Fruit fly (Drosophila melanogaster) whole organism, embryonic: ENCODE measurements around the gene Ac76E.

Experiments
- Bgb ChIP-seq: fragments of 200-800 bp; sonication (Bioruptor generic); IDR thresholded peaks from 2 replicates; pipeline ENCODE4 v1.3.6; 2022; ENCODE audit warnings: missing biosample characterization, missing genetic modification characterization; ENCODE audit not compliant: partially characterized antibody
- CG10654 ChIP-seq: fragments of 200-800 bp; sonication (Bioruptor generic); optimal IDR thresholded peaks from 2 replicates; lab custom pipeline; 2016; ENCODE audit warnings: missing biosample characterization, missing genetic modification characterization
- CG11093 ChIP-seq: fragments of 200-800 bp; sonication (Bioruptor generic); IDR thresholded peaks from 3 replicates; pipeline ENCODE4 v1.3.6; 2022; ENCODE audit warnings: missing biosample characterization, missing genetic modification characterization
- CG11560 ChIP-seq: fragments of 200-800 bp; sonication (Bioruptor generic); IDR thresholded peaks from 3 replicates; pipeline ENCODE4 v1.3.6; 2022; ENCODE audit warnings: missing biosample characterization, missing genetic modification characterization
- CG11696 ChIP-seq: fragments of 200-800 bp; sonication (Bioruptor generic); IDR thresholded peaks from 2 replicates; pipeline ENCODE4 v1.3.6; 2022; ENCODE audit warnings: missing biosample characterization, missing genetic modification characterization
- CG12104 ChIP-seq: fragments of 200-800 bp; sonication (Bioruptor generic); optimal IDR thresholded peaks from 3 replicates; lab custom pipeline; 2016; ENCODE audit warnings: missing biosample characterization, missing genetic modification characterization
- CG12219 ChIP-seq: fragments of 200-800 bp; sonication (Bioruptor generic); optimal IDR thresholded peaks from 3 replicates; lab custom pipeline; 2018; ENCODE audit warnings: missing biosample characterization, mild to moderate bottlenecking, missing genetic modification characterization
- CG12942 ChIP-seq: fragments of 200-800 bp; sonication (Bioruptor generic); optimal IDR thresholded peaks from 3 replicates; lab custom pipeline; 2016; ENCODE audit warnings: missing biosample characterization, missing genetic modification characterization
- CG13624 ChIP-seq: fragments of 200-800 bp; sonication (Bioruptor generic); optimal IDR thresholded peaks from 2 replicates; lab custom pipeline; 2016; ENCODE audit warnings: missing biosample characterization, missing genetic modification characterization
- CG15073 ChIP-seq: fragments of 200-800 bp; sonication (Bioruptor generic); optimal IDR thresholded peaks from 2 replicates; lab custom pipeline; 2016; ENCODE audit warnings: missing biosample characterization, missing genetic modification characterization
- CG16779 ChIP-seq: fragments of 200-800 bp; sonication (Bioruptor generic); IDR thresholded peaks from 2 replicates; pipeline ENCODE4 v1.3.6; 2022; ENCODE audit warnings: missing biosample characterization, missing genetic modification characterization
- CG16863 ChIP-seq: fragments of 200-800 bp; sonication (Bioruptor generic); optimal IDR thresholded peaks from 3 replicates; lab custom pipeline; 2016; ENCODE audit warnings: missing biosample characterization, missing genetic modification characterization
- CG17361 ChIP-seq: fragments of 200-800 bp; sonication (Bioruptor generic); IDR thresholded peaks from 3 replicates; pipeline ENCODE4 v1.3.6; 2022; ENCODE audit warnings: missing biosample characterization, missing genetic modification characterization
- CG30403 ChIP-seq: fragments of 200-800 bp; sonication (Bioruptor generic); optimal IDR thresholded peaks from 3 replicates; lab custom pipeline; 2016; ENCODE audit warnings: missing biosample characterization, missing genetic modification characterization
- CG3065 ChIP-seq: fragments of 200-800 bp; sonication (Bioruptor generic); optimal IDR thresholded peaks from 2 replicates; lab custom pipeline; 2016; ENCODE audit warnings: missing biosample characterization, missing genetic modification characterization
- CG31441 ChIP-seq: fragments of 200-800 bp; sonication (Bioruptor generic); IDR thresholded peaks from 2 replicates; pipeline ENCODE4 v1.3.6; 2022; ENCODE audit warnings: missing biosample characterization, missing genetic modification characterization
- CG32772 ChIP-seq: fragments of 200-800 bp; sonication (Bioruptor generic); IDR thresholded peaks from 2 replicates; pipeline ENCODE4 v1.3.6; 2022; ENCODE audit warnings: missing biosample characterization, missing genetic modification characterization
- CG42726 ChIP-seq: fragments of 200-800 bp; sonication (Bioruptor generic); IDR thresholded peaks from 2 replicates; pipeline ENCODE4 v1.3.6; 2022; ENCODE audit warnings: missing biosample characterization, missing genetic modification characterization; ENCODE audit not compliant: partially characterized antibody
- CG7556 ChIP-seq: fragments of 200-800 bp; sonication (Bioruptor generic); optimal IDR thresholded peaks from 2 replicates; lab custom pipeline; 2017; ENCODE audit warnings: missing biosample characterization, mild to moderate bottlenecking, missing genetic modification characterization
- CG7786 ChIP-seq: fragments of 200-800 bp; sonication (Bioruptor generic); optimal IDR thresholded peaks from 2 replicates; lab custom pipeline; 2016; ENCODE audit warnings: missing biosample characterization, missing genetic modification characterization
- CG9437 ChIP-seq: fragments of 200-800 bp; sonication (Bioruptor generic); optimal IDR thresholded peaks from 2 replicates; lab custom pipeline; 2018; ENCODE audit warnings: missing biosample characterization, mild to moderate bottlenecking, missing genetic modification characterization
- D19A ChIP-seq: fragments of 200-800 bp; optimal IDR thresholded peaks from 3 replicates; lab custom pipeline; 2019; ENCODE audit warnings: missing biosample characterization, mild to moderate bottlenecking, missing genetic modification characterization, moderate library complexity
- Elba2 ChIP-seq: fragments of 200-800 bp; sonication (Bioruptor generic); optimal IDR thresholded peaks from 3 replicates; lab custom pipeline; 2016; ENCODE audit warnings: missing biosample characterization, missing genetic modification characterization
- Fer1 ChIP-seq: fragments of 200-800 bp; sonication (Bioruptor generic); optimal IDR thresholded peaks from 2 replicates; lab custom pipeline; 2017; ENCODE audit warnings: missing biosample characterization, mild to moderate bottlenecking, missing genetic modification characterization
- Gsc ChIP-seq: fragments of 200-800 bp; sonication (Bioruptor generic); IDR thresholded peaks from 2 replicates; pipeline ENCODE4 v1.3.6; 2022; ENCODE audit warnings: missing biosample characterization, missing genetic modification characterization
- Gug ChIP-seq: fragments of 200-800 bp; sonication (Bioruptor generic); IDR thresholded peaks from 4 replicates; pipeline ENCODE4 v1.3.6; 2022; ENCODE audit warnings: missing biosample characterization, missing genetic modification characterization
- HHEX ChIP-seq: fragments of 200-800 bp; sonication (Bioruptor generic); optimal IDR thresholded peaks from 3 replicates; lab custom pipeline; 2017; ENCODE audit warnings: missing biosample characterization, mild to moderate bottlenecking, missing genetic modification characterization, missing genetic modification reagents
- HmgZ ChIP-seq: fragments of 200-800 bp; sonication (Bioruptor generic); optimal IDR thresholded peaks from 2 replicates; lab custom pipeline; 2018; ENCODE audit warnings: missing biosample characterization, mild to moderate bottlenecking, missing genetic modification characterization
- Mes4 ChIP-seq: fragments of 200-800 bp; sonication (Bioruptor generic); optimal IDR thresholded peaks from 2 replicates; lab custom pipeline; 2016; ENCODE audit warnings: missing biosample characterization, missing genetic modification characterization
- NfI ChIP-seq: fragments of 200-800 bp; sonication (Bioruptor generic); optimal IDR thresholded peaks from 3 replicates; lab custom pipeline; 2018; ENCODE audit warnings: missing biosample characterization, mild to moderate bottlenecking, missing genetic modification characterization, moderate library complexity
- Opbp ChIP-seq: fragments of 200-800 bp; sonication (Bioruptor generic); IDR thresholded peaks from 3 replicates; pipeline ENCODE4 v1.3.6; 2022; ENCODE audit warnings: missing biosample characterization, missing genetic modification characterization; ENCODE audit not compliant: partially characterized antibody
- Optix ChIP-seq: fragments of 200-800 bp; sonication (Bioruptor generic); IDR thresholded peaks from 3 replicates; pipeline ENCODE4 v1.3.6; 2022; ENCODE audit warnings: missing biosample characterization, missing genetic modification characterization
- Sin3A ChIP-seq: fragments of >200 bp; optimal IDR thresholded peaks from 2 replicates; lab custom pipeline; 2018
- Sry-β ChIP-seq: fragments of 200-800 bp; sonication (Bioruptor generic); optimal IDR thresholded peaks from 2 replicates; lab custom pipeline; 2018; ENCODE audit warnings: missing biosample characterization, mild to moderate bottlenecking, missing genetic modification characterization, moderate library complexity
- abd-A ChIP-seq: fragments of 200-800 bp; sonication (Bioruptor generic); optimal IDR thresholded peaks from 3 replicates; lab custom pipeline; 2019; ENCODE audit warnings: missing biosample characterization, mild to moderate bottlenecking, missing genetic modification characterization, moderate library complexity
- chn ChIP-seq: fragments of 200-800 bp; sonication (Bioruptor generic); optimal IDR thresholded peaks from 2 replicates; lab custom pipeline; 2016; ENCODE audit warnings: missing biosample characterization, missing genetic modification characterization
- dpn ChIP-seq, 2 experiments: fragments of 200-800 bp; sonication (Bioruptor generic); optimal IDR thresholded peaks; 3 replicates each; lab custom pipeline; 2016; ENCODE audit warnings: missing biosample characterization in 2 of 2, missing genetic modification characterization in 2 of 2
- dysf ChIP-seq: fragments of 200-800 bp; sonication (Bioruptor generic); IDR thresholded peaks from 3 replicates; pipeline ENCODE4 v1.3.6; 2022; ENCODE audit warnings: missing biosample characterization, missing genetic modification characterization
- fd96Cb ChIP-seq: fragments of 200-800 bp; sonication (Bioruptor generic); optimal IDR thresholded peaks from 2 replicates; lab custom pipeline; 2018; ENCODE audit warnings: missing biosample characterization, mild to moderate bottlenecking, missing genetic modification characterization, moderate library complexity
- gcm ChIP-seq: fragments of 200-800 bp; sonication (Bioruptor generic); optimal IDR thresholded peaks from 2 replicates; lab custom pipeline; 2019; ENCODE audit warnings: missing biosample characterization, mild to moderate bottlenecking, missing genetic modification characterization, moderate library complexity
- gt ChIP-seq: fragments of 200-800 bp; sonication (Bioruptor generic); IDR thresholded peaks from 2 replicates; pipeline ENCODE4 v1.3.6; 2022; ENCODE audit warnings: missing biosample characterization, missing genetic modification characterization
- insv ChIP-seq, 2 experiments: fragments of 200-800 bp; sonication (Bioruptor generic); optimal IDR thresholded peaks; 3 replicates each; lab custom pipeline; 2016 to 2018; ENCODE audit warnings: missing biosample characterization in 2 of 2, missing genetic modification characterization in 2 of 2
- ken ChIP-seq: fragments of 200-800 bp; sonication (Bioruptor generic); IDR thresholded peaks from 3 replicates; pipeline ENCODE4 v1.3.6; 2022; ENCODE audit warnings: missing biosample characterization, missing genetic modification characterization
- lilli ChIP-seq: fragments of 200-800 bp; sonication (Bioruptor generic); optimal IDR thresholded peaks from 3 replicates; lab custom pipeline; 2016; ENCODE audit warnings: missing biosample characterization, missing genetic modification characterization
- row ChIP-seq: fragments of 200-800 bp; sonication (Bioruptor generic); IDR thresholded peaks from 3 replicates; pipeline ENCODE4 v1.3.6; 2022; ENCODE audit warnings: missing biosample characterization, missing genetic modification characterization
- schlank ChIP-seq: fragments of 200-800 bp; sonication (Bioruptor generic); optimal IDR thresholded peaks from 2 replicates; lab custom pipeline; 2018; ENCODE audit warnings: missing biosample characterization, mild to moderate bottlenecking, missing genetic modification characterization
- sisA ChIP-seq: fragments of 200-800 bp; sonication (Bioruptor generic); IDR thresholded peaks from 2 replicates; pipeline ENCODE4 v1.3.6; 2022; ENCODE audit warnings: missing biosample characterization, missing genetic modification characterization
- tll ChIP-seq, 2 experiments: fragments of 200-800 bp in 1 of 2; fragments of >200 bp in 1 of 2; sonication (Bioruptor generic) in 1 of 2; optimal IDR thresholded peaks; 2 replicates each; lab custom pipeline; 2017 to 2019; ENCODE audit warnings: missing biosample characterization in 2 of 2, missing genetic modification characterization in 2 of 2, mild to moderate bottlenecking in 1 of 2, moderate library complexity in 1 of 2
- zen ChIP-seq: fragments of 200-800 bp; sonication (Bioruptor generic); optimal IDR thresholded peaks from 3 replicates; lab custom pipeline; 2018; ENCODE audit warnings: missing biosample characterization, mild to moderate bottlenecking, missing genetic modification characterization, moderate library complexity

The Ac76E gene

dm6 chr3L:19922833-19923745 is 16.0 kb upstream of the Ac76E start, which contains the start of gene Pfdn6 (continued):
- TF ChIP-seq CG12219 (GFP tag; lab: Kevin White, UChicago): no peak
- TF ChIP-seq HHEX (GFP tag; lab: Kevin White, UChicago): peak; percentile 63
- TF ChIP-seq NfI (GFP tag; lab: Kevin White, UChicago): peak; percentile 80
- TF ChIP-seq HmgZ (tag; lab: Kevin White, UChicago): peak; percentile 55
- TF ChIP-seq fd96Cb (tag; lab: Kevin White, UChicago): peak; percentile 67
- TF ChIP-seq schlank: peak; percentile 45
- no peak for TF ChIP-seq CG15073
- TF ChIP-seq Optix (GFP tag; lab: Robert Waterston, UW): peak; percentile 89
- TF ChIP-seq CG31441 (GFP tag; lab: Robert Waterston, UW): peak; percentile 71
- TF ChIP-seq CG12942: peak; percentile 63
- peak; percentile 72 for TF ChIP-seq CG12104 (GFP tag; lab: Kevin White, UChicago)
- TF ChIP-seq CG16863 (GFP tag; lab: Kevin White, UChicago): peak; percentile 71
- peak; percentile 72; the same call in 2 of the 3 replicates for TF ChIP-seq CG11093
- peak; percentile 91 for TF ChIP-seq ken
- TF ChIP-seq zen (tag; lab: Kevin White, UChicago): peak; percentile 89
- peak in 1 of 2 experiments; percentile 68 for TF ChIP-seq insv (GFP tag; optimal IDR thresholded peaks at IDR 0.05; lab: Kevin White, UChicago)
- peak; percentile 47 for TF ChIP-seq Fer1 (GFP tag; lab: Kevin White, UChicago)
- no peak for TF ChIP-seq CG11560 (tag; lab: Robert Waterston, UW)
- TF ChIP-seq gcm (GFP tag; lab: Kevin White, UChicago): peak; percentile 7
- peak; percentile 90 for TF ChIP-seq CG30403 (GFP tag; lab: Kevin White, UChicago)
- TF ChIP-seq CG42726 (GFP tag; lab: Robert Waterston, UW): 0 out of 2 replicates have a peak, but pooled peaks have one; percentile 8
- peak; percentile 73 for TF ChIP-seq Bgb (GFP tag; lab: Robert Waterston, UW)
- TF ChIP-seq Mes4 (GFP tag; lab: Kevin White, UChicago): peak; percentile 42
- peak; percentile 80 for TF ChIP-seq lilli (GFP tag; lab: Kevin White, UChicago)
- peak; percentile 66 for TF ChIP-seq CG9437 (GFP tag; lab: Kevin White, UChicago)
- peak; percentile 72 for TF ChIP-seq CG13624 (GFP tag; lab: Kevin White, UChicago)
- TF ChIP-seq CG11696 (GFP tag; lab: Robert Waterston, UW): peak; percentile 42; the same call in 1 of the 2 replicates
- peak; percentile 94 for TF ChIP-seq Sin3A
- TF ChIP-seq CG16779: no peak
- peak; percentile 25 for TF ChIP-seq CG3065 (GFP tag; lab: Kevin White, UChicago)
- peak; percentile 54 to 85 for TF ChIP-seq dpn (GFP tag; optimal IDR thresholded peaks at IDR 0.05; lab: Kevin White, UChicago)
- peak; percentile 82 for TF ChIP-seq chn (GFP tag; lab: Kevin White, UChicago)
- TF ChIP-seq CG10654: peak; percentile 59
- no peak for TF ChIP-seq Sry-β (GFP tag; lab: Kevin White, UChicago)
- peak; percentile 23 for TF ChIP-seq Elba2 (GFP tag; lab: Kevin White, UChicago)
- TF ChIP-seq Gug (GFP tag; lab: Robert Waterston, UW): no peak

dm6 chr3L:19924771-19925304 is 14.2 kb upstream of the Ac76E start, which contains the start of gene Grasp65:
Gene Grasp65, plus strand, starts transcription at chr3L:19924943.
- TF ChIP-seq CG32772 (0 out of 2 replicates have a peak, but pooled peaks have one; percentile 29), abd-A (no peak), CG17361 (GFP tag; lab: Robert Waterston, UW) (peak; percentile 42; the same call in 1 of the 3 replicates), CG7556 (GFP tag; lab: Kevin White, UChicago) (no peak), gt (GFP tag; lab: Robert Waterston, UW) (no peak), CG7786 (GFP tag; lab: Kevin White, UChicago) (no peak), lilli (GFP tag; lab: Kevin White, UChicago) (no peak), row (peak; percentile 61), dysf (GFP tag; lab: Robert Waterston, UW) (0 out of 3 replicates have a peak, but pooled peaks have one; percentile 17), Gsc (no peak), Opbp (peak; percentile 66; the same call in 2 of the 3 replicates), tll (GFP tag; optimal IDR thresholded peaks at IDR 0.05; lab: Kevin White, UChicago) (no peak), D19A (peak; percentile 21), sisA (GFP tag; lab: Robert Waterston, UW) (no peak)
